Worm (Caenorhabditis elegans) whole organism, L1 larva: ENCODE data around the gene F20D6.15.

Experiments used
- C04F5.9 ChIP-seq: sonication (generic microtip); optimal IDR thresholded peaks from 2 replicates; lab custom pipeline; 2016; ENCODE audit warnings: missing genetic modification characterization, missing compliant biosample characterization
- C16A3.4 ChIP-seq: fragments of 150-350 bp; optimal IDR thresholded peaks from 2 replicates; lab custom pipeline; 2014; ENCODE audit warnings: missing biosample characterization, missing genetic modification characterization
- F16B12.6 ChIP-seq: fragments of 150-350 bp; optimal IDR thresholded peaks from 2 replicates; lab custom pipeline; 2014; ENCODE audit warnings: missing biosample characterization, missing genetic modification characterization
- Y116A8C.19 ChIP-seq: sonication (generic microtip); optimal IDR thresholded peaks from 2 replicates; lab custom pipeline; 2016; ENCODE audit warnings: missing compliant biosample characterization, missing genetic modification characterization, borderline replicate concordance
- aha-1 ChIP-seq: fragments of 150-350 bp; optimal IDR thresholded peaks from 2 replicates; lab custom pipeline; 2014; ENCODE audit warnings: missing biosample characterization, missing genetic modification characterization
- ceh-8 ChIP-seq: fragments of 200-800 bp; sonication (Bioruptor generic); optimal IDR thresholded peaks from 2 replicates; lab custom pipeline; 2018; ENCODE audit warnings: mild to moderate bottlenecking, missing genetic modification characterization, moderate library complexity, missing compliant biosample characterization
- ceh-82 ChIP-seq, 3 experiments: fragments of 150-350 bp in 1 of 3; sonication (generic microtip) in 2 of 3; optimal IDR thresholded peaks; 2 replicates each; lab custom pipeline; 2014 to 2017; ENCODE audit warnings: missing biosample characterization in 3 of 3, missing genetic modification characterization in 3 of 3
- ceh-90 ChIP-seq: sonication (generic microtip); optimal IDR thresholded peaks from 2 replicates; lab custom pipeline; 2016; ENCODE audit warnings: missing genetic modification characterization, missing compliant biosample characterization
- ces-1 ChIP-seq: fragments of 150-350 bp; optimal IDR thresholded peaks from 2 replicates; lab custom pipeline; 2014; ENCODE audit warnings: missing biosample characterization, missing genetic modification reagents, missing genetic modification characterization
- dsc-1 ChIP-seq: sonication (generic microtip); optimal IDR thresholded peaks from 2 replicates; lab custom pipeline; 2016; ENCODE audit warnings: mild to moderate bottlenecking, missing genetic modification characterization, missing compliant biosample characterization
- efl-1 ChIP-seq, 4 experiments: fragments of 150-350 bp; optimal IDR thresholded peaks in 3 of 4; peaks in 1 of 4; 1 replicate in 1 of 4; 2 replicates in 3 of 4; lab custom pipeline; 2014; ENCODE audit warnings: missing biosample characterization in 2 of 4, missing genetic modification characterization in 2 of 4, missing genetic modification reagents in 2 of 4
- egl-13 ChIP-seq: sonication (generic microtip); optimal IDR thresholded peaks from 2 replicates; lab custom pipeline; 2016; ENCODE audit warnings: missing genotype, missing genetic modification reagents, missing genetic modification characterization, missing compliant biosample characterization
- elt-3 ChIP-seq, 6 experiments: fragments of 150-350 bp in 1 of 6; sonication (generic microtip); optimal IDR thresholded peaks; 2 replicates each; lab custom pipeline; 2017 to 2018; ENCODE audit warnings: missing biosample characterization in 6 of 6, missing genetic modification characterization in 6 of 6, inconsistent platforms in 1 of 6
- ets-5 ChIP-seq: fragments of 200-800 bp; sonication (Bioruptor generic); IDR thresholded peaks from 2 replicates; pipeline ENCODE4 v1.3.6; 2022; ENCODE audit warnings: missing genetic modification characterization, missing compliant biosample characterization
- fos-1 ChIP-seq: fragments of 150-350 bp; optimal IDR thresholded peaks from 2 replicates; lab custom pipeline; 2014; ENCODE audit warnings: missing biosample characterization, missing genetic modification characterization
- jun-1 ChIP-seq: fragments of 150-350 bp; optimal IDR thresholded peaks from 2 replicates; lab custom pipeline; 2014; ENCODE audit warnings: missing biosample characterization, missing genetic modification reagents, missing genetic modification characterization
- lin-15B ChIP-seq: fragments of 150-350 bp; sonication (generic microtip); optimal IDR thresholded peaks from 3 replicates; lab custom pipeline; 2014; ENCODE audit warnings: missing biosample characterization, missing genetic modification characterization
- lin-35 ChIP-seq, 2 experiments: fragments of 150-350 bp; optimal IDR thresholded peaks; 2 replicates each; lab custom pipeline; 2014; ENCODE audit warnings: missing biosample characterization in 2 of 2, missing genetic modification characterization in 2 of 2, missing genetic modification reagents in 2 of 2
- lsy-2 ChIP-seq, 2 experiments: fragments of 150-350 bp; optimal IDR thresholded peaks; 2 replicates each; lab custom pipeline; 2014; ENCODE audit warnings: missing biosample characterization in 2 of 2, missing genetic modification characterization in 2 of 2
- mef-2 ChIP-seq: fragments of 150-350 bp; optimal IDR thresholded peaks from 2 replicates; lab custom pipeline; 2014; ENCODE audit warnings: missing biosample characterization, missing genetic modification characterization
- nhr-20 ChIP-seq: sonication (generic microtip); optimal IDR thresholded peaks from 2 replicates; lab custom pipeline; 2016; ENCODE audit warnings: mild to moderate bottlenecking, missing genetic modification characterization, missing compliant biosample characterization
- nhr-237 ChIP-seq: fragments of 150-350 bp; optimal IDR thresholded peaks from 2 replicates; lab custom pipeline; 2014; ENCODE audit warnings: missing biosample characterization, missing genetic modification characterization
- nhr-47 ChIP-seq: sonication (generic microtip); optimal IDR thresholded peaks from 2 replicates; lab custom pipeline; 2016; ENCODE audit warnings: mild to moderate bottlenecking, missing genetic modification characterization, moderate library complexity, missing compliant biosample characterization
- nhr-71 ChIP-seq: sonication (generic microtip); optimal IDR thresholded peaks from 2 replicates; lab custom pipeline; 2016; ENCODE audit warnings: mild to moderate bottlenecking, missing genetic modification characterization, moderate library complexity, missing compliant biosample characterization
- nhr-77 ChIP-seq: fragments of 150-350 bp; optimal IDR thresholded peaks from 2 replicates; lab custom pipeline; 2014; ENCODE audit warnings: missing biosample characterization, missing genetic modification characterization
- nhr-90 ChIP-seq: sonication (generic microtip); optimal IDR thresholded peaks from 2 replicates; lab custom pipeline; 2016; ENCODE audit warnings: mild to moderate bottlenecking, missing genetic modification characterization, missing compliant biosample characterization; ENCODE audit not compliant: poor library complexity
- pag-3 ChIP-seq: sonication (generic microtip); optimal IDR thresholded peaks from 2 replicates; lab custom pipeline; 2017; ENCODE audit warnings: missing genetic modification characterization, mild to moderate bottlenecking, missing compliant biosample characterization, antibody characterized with exemption, borderline replicate concordance; ENCODE audit not compliant: insufficient read depth
- pax-3 ChIP-seq: fragments of 200-800 bp; sonication (Bioruptor generic); optimal IDR thresholded peaks from 2 replicates; lab custom pipeline; 2018; ENCODE audit warnings: mild to moderate bottlenecking, missing genetic modification characterization, moderate library complexity, missing compliant biosample characterization
- pqm-1 ChIP-seq: sonication (generic microtip); optimal IDR thresholded peaks from 3 replicates; lab custom pipeline; 2017; ENCODE audit warnings: missing biosample characterization, missing genetic modification characterization
- skn-1 ChIP-seq: fragments of 150-350 bp; optimal IDR thresholded peaks from 2 replicates; lab custom pipeline; 2014; ENCODE audit warnings: missing biosample characterization, missing genetic modification characterization
- sox-4 ChIP-seq: sonication (generic microtip); optimal IDR thresholded peaks from 2 replicates; lab custom pipeline; 2016; ENCODE audit warnings: missing genetic modification characterization, missing compliant biosample characterization
- sup-37 ChIP-seq: fragments of 200-800 bp; sonication (Bioruptor generic); optimal IDR thresholded peaks from 2 replicates; lab custom pipeline; 2018; ENCODE audit warnings: mild to moderate bottlenecking, missing genetic modification characterization, missing compliant biosample characterization
- tlp-1 ChIP-seq: fragments of 150-350 bp; optimal IDR thresholded peaks from 2 replicates; lab custom pipeline; 2014; ENCODE audit warnings: missing biosample characterization, missing genetic modification characterization
- unc-30 ChIP-seq: sonication (generic microtip); optimal IDR thresholded peaks from 2 replicates; lab custom pipeline; 2017; ENCODE audit warnings: missing biosample characterization, missing genetic modification characterization
- unc-62 ChIP-seq: fragments of 150-350 bp; optimal IDR thresholded peaks from 2 replicates; lab custom pipeline; 2014; ENCODE audit warnings: missing biosample characterization, missing genetic modification reagents, missing genetic modification characterization
- unc-86 ChIP-seq: sonication (generic microtip); optimal IDR thresholded peaks from 2 replicates; lab custom pipeline; 2016; ENCODE audit warnings: missing genetic modification characterization, missing compliant biosample characterization
- unc-98 ChIP-seq: fragments of 200-800 bp; sonication (Bioruptor generic); IDR thresholded peaks from 2 replicates; pipeline ENCODE4 v1.3.6; 2022; ENCODE audit warnings: missing genetic modification characterization, missing compliant biosample characterization
- zag-1 ChIP-seq: fragments of 150-350 bp; optimal IDR thresholded peaks from 2 replicates; lab custom pipeline; 2014; ENCODE audit warnings: missing biosample characterization, missing genetic modification characterization

The F20D6.15 gene

DNA sequence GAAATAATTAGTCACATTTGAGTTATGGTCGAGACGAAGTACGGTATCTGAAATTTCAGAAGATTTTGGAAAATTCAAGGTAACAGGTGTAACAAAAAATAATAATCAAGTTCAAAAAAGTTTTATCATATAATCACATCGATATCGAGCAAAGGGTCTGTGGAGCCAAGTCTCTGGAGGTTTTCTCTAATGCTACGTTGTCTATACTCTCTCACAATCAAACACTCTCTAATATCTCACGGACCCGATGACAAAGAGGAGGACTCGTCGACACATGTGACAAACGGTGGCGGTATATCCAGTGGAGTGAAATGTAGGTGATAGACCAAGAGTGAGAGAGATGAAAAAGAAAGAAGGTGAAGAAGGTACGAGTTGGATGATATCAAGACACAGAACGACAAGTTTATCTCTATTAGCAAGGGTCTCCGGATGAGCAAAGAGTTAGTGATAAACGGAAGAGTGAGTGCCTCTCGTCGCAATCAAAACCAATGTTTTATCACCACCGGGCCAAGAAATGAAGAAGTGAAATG lies 7.7 kb upstream of the F20D6.15 start, which contains the start of gene F20D6.10 (continued):
- TF ChIP-seq nhr-71 = peak; percentile 71
- no peak for TF ChIP-seq aha-1 (tag; lab: Kevin White, UChicago)
- TF ChIP-seq efl-1 (optimal IDR thresholded peaks at IDR 0.05; lab: Kevin White, UChicago) = peak in 1 of 2 experiments; percentile 5
- peak in 1 of 2 experiments; percentile 20 for TF ChIP-seq efl-1 (GFP tag; optimal IDR thresholded peaks at IDR 0.05 in 1 of 2; lab: Kevin White, UChicago)
- no peak for TF ChIP-seq egl-13 (tag; lab: Kevin White, UChicago)
- TF ChIP-seq unc-30 = no peak
- no peak for TF ChIP-seq nhr-47 (tag; lab: Kevin White, UChicago)
- TF ChIP-seq ets-5 (GFP tag; lab: Robert Waterston, UW) = no peak
- no peak for TF ChIP-seq dsc-1 (tag; lab: Kevin White, UChicago)
- no peak for TF ChIP-seq F16B12.6 (tag; lab: Kevin White, UChicago)
- TF ChIP-seq lin-15B (tag; lab: Kevin White, UChicago) = no peak
- no peak for TF ChIP-seq Y116A8C.19
- TF ChIP-seq, all 84 proteins: peak for 8

DNA sequence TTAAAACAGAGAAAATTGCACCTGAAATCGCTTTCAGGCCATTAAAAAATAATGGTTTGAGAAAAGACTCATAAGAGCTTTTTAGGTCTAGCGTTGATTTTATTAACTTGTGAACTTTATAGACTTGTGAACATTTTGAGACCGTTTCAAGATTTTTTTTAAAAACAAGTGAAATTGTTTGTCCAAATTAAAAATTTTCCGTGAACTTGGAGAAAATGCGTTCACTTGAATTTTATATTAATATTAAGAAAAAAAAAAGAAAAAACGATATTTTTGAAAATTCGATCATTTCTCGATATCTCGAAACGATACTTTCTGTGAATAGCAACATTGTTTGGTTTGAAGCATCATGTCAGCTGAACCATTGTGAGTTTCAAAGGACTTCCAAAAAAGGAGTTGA lies 2.2 kb upstream of the F20D6.15 start, which contains the start of gene F20D6.1:
TSS of gene F20D6.1 (plus strand) at position 301 of the 400 bp plus-strand sequence.
- TF ChIP-seq pax-3 (no peak), C16A3.4 (tag; lab: Kevin White, UChicago) (no peak), unc-62 (GFP tag; lab: Kevin White, UChicago) (no peak), elt-3 (tag; optimal IDR thresholded peaks at IDR 0.05; lab: Kevin White, UChicago) (no peak), nhr-237 (no peak), unc-86 (no peak), pag-3 (no peak), mef-2 (tag; lab: Kevin White, UChicago) (no peak), sup-37 (GFP tag; lab: Kevin White, UChicago) (no peak), nhr-20 (tag; lab: Kevin White, UChicago) (no peak), ces-1 (GFP tag; lab: Kevin White, UChicago) (no peak), ceh-82 (tag; optimal IDR thresholded peaks at IDR 0.05; lab: Kevin White, UChicago) (no peak), ceh-8 (GFP tag; lab: Kevin White, UChicago) (no peak), lsy-2 (tag; optimal IDR thresholded peaks at IDR 0.05; lab: Kevin White, UChicago) (no peak), lin-15B (tag; lab: Kevin White, UChicago) (no peak)

DNA sequence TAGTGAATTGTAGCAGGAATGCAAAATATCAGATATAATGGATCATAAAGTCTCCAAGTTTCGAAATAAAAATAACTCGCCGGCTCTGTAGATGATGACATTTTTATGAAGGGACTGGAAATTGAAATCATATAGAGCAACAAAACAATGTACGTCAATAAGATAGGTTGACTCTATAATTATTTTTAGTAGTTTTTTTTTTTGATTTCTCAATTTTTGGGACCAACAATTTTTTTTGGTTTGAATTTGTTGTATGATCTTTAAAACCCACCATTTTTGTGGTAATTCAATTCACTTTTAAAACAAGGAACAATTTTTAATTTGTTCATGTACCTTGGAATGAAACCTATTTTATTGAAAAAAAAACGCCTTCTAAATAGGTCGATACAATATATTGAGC lies 1.7 kb upstream of the F20D6.15 start, which contains the start of gene F20D6.12:
TSS of gene F20D6.12 (minus strand) at position 101 of the 400 bp plus-strand sequence.
- no peak for TF ChIP-seq zag-1 (tag; lab: Kevin White, UChicago)
- TF ChIP-seq ets-5 (GFP tag; lab: Robert Waterston, UW) = no peak
- no peak for TF ChIP-seq nhr-90 (tag; lab: Kevin White, UChicago)
- no peak for TF ChIP-seq jun-1 (tag; lab: Kevin White, UChicago)
- TF ChIP-seq unc-98 (GFP tag; lab: Robert Waterston, UW) = no peak

DNA sequence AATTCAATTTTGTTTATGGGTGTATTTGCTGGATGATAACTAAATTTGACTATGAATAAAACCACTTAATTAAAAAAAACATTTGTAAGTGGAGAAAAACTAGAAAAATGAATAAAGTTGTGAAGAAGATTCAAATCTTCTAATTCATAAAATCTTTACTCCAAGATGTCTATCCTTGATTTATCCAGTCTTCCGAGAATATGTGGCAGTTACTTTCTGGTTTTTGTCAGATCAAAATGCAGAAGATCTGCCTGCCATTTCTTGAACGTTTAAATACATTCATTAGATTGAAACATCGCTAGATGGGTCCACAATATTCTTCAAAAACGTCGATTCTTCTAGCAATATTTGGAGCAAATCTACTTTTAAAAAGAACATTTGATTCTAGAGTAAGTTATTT lies 2.5 kb downstream of the F20D6.15 start, which contains the start of gene F20D6.2:
TSS of gene F20D6.2 (plus strand) at position 301 of the 400 bp plus-strand sequence.
- TF ChIP-seq ces-1 (GFP tag; lab: Kevin White, UChicago) (no peak), ceh-90 (tag; lab: Kevin White, UChicago) (no peak)

DNA sequence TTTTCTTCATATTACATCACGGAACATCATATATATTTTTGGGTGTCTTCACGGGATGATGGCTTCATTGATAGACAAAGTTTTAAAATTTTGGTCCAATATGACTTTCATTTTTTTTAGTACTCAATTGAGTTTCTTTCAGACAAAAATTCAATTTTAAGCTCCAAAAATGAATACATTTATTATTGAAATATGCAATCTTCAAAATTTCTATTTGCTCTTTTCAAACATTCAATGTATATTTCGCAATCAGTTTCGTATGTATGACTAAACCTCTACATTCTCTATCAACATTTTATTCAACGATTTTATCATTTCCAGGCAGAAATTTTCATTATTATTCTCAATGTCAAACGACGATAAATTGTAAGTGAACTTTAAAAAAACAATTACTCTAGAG lies 4.9 kb downstream of the F20D6.15 start, which contains the start of gene srp-8:
TSS of gene srp-8 (plus strand) at position 301 of the 400 bp plus-strand sequence.
- TF ChIP-seq nhr-20 (tag; lab: Kevin White, UChicago) (no peak), nhr-71 (no peak), C04F5.9 (tag; lab: Kevin White, UChicago) (no peak), fos-1 (no peak), ceh-90 (tag; lab: Kevin White, UChicago) (no peak), nhr-77 (tag; lab: Kevin White, UChicago) (no peak), pqm-1 (tag; lab: Kevin White, UChicago) (no peak), lin-35 (GFP tag; optimal IDR thresholded peaks at IDR 0.05; lab: Kevin White, UChicago) (no peak), tlp-1 (no peak), sox-4 (tag; lab: Kevin White, UChicago) (no peak), mef-2 (tag; lab: Kevin White, UChicago) (no peak), skn-1 (tag; lab: Kevin White, UChicago) (no peak)
